Worm (Caenorhabditis elegans): Measurements from ENCODE around the gene abl-1.

DNA sequence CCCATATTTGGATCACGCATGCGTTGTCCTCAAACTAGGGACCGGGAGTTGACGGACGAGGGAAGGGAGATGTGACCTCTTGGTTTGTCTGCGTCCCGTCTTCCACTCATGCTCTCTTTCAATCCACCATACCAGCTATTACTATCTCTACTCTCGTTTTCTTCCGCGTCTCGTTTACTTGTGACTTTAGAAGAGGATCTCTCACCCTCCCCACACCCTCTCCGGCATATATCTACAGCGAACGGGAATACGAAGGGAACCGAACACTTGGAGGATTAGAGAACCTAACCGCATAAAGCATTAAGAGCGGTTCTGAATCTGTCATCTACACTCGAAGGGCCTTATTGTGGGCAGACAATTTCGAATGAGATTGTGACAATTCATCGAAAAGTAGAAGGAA lies 888 bp downstream of the abl-1 start:
- no peak for TF ChIP-seq skn-1 (tag; optimal IDR thresholded peaks at IDR 0.05)
- no peak for TF ChIP-seq nhr-20 (tag; optimal IDR thresholded peaks at IDR 0.05)
- no peak for TF ChIP-seq vab-15 (tag; optimal IDR thresholded peaks at IDR 0.05)
- no peak for TF ChIP-seq grh-1 (GFP tag; IDR thresholded peaks at IDR 0.05)
- TF ChIP-seq egl-27 (tag; optimal IDR thresholded peaks at IDR 0.05), result no peak
- no peak for TF ChIP-seq unc-62 (GFP tag; optimal IDR thresholded peaks at IDR 0.05)
- no peak for TF ChIP-seq elt-2 (tag; optimal IDR thresholded peaks at IDR 0.05)
- TF ChIP-seq nhr-28 (tag; optimal IDR thresholded peaks at IDR 0.05), result no peak
- no peak for TF ChIP-seq unc-130 (tag; optimal IDR thresholded peaks at IDR 0.05)
- TF ChIP-seq nhr-77 (tag; optimal IDR thresholded peaks at IDR 0.05), result no peak
